Fruit fly (Drosophila melanogaster) ovary, adult (tissue): ENCODE measurements around the gene Atg14.

Experiments used
- CG17801 ChIP-seq: fragments of 200-800 bp; optimal IDR thresholded peaks from 2 replicates; lab custom pipeline; 2019; ENCODE audit warnings: missing biosample characterization, mild to moderate bottlenecking, missing genetic modification characterization, moderate library complexity; ENCODE audit not compliant: partially characterized antibody

Atg14 gene

dm6 chr3R:29116167-29116725, at the start of gene Atg14:
TSS of gene Atg14 (plus strand) at chr3R:29116391.
- TF ChIP-seq CG17801 (GFP tag; lab: Kevin White, UChicago) = peak; percentile 51

dm6 chr3R:29067091-29067490, 49.1 kb upstream of the Atg14 start:
- TF ChIP-seq CG17801 (GFP tag; lab: Kevin White, UChicago) = no peak

dm6 chr3R:29068430-29069207, 47.6 kb upstream of the Atg14 start:
- no peak for TF ChIP-seq CG17801 (GFP tag; lab: Kevin White, UChicago)

dm6 chr3R:29069208-29070072, 46.8 kb upstream of the Atg14 start:
- no peak for TF ChIP-seq CG17801 (GFP tag; lab: Kevin White, UChicago)

- TF ChIP-seq CG17801 (GFP tag; lab: Kevin White, UChicago) = no peak
These were observed 45.0 kb upstream of the Atg14 start for dm6 chr3R:29071141-29071540.

- no peak for TF ChIP-seq CG17801 (GFP tag; lab: Kevin White, UChicago)
These were observed 43.4 kb upstream of the Atg14 start for dm6 chr3R:29072834-29073233.

dm6 chr3R:29074001-29074609, 42.1 kb upstream of the Atg14 start:
- peak; percentile 9 for TF ChIP-seq CG17801 (GFP tag; lab: Kevin White, UChicago)

- no peak for TF ChIP-seq CG17801 (GFP tag; lab: Kevin White, UChicago)
These were observed 40.4 kb upstream of the Atg14 start for dm6 chr3R:29075631-29076398.

- peak; percentile 7 for TF ChIP-seq CG17801 (GFP tag; lab: Kevin White, UChicago)
These were observed 39.6 kb upstream of the Atg14 start for dm6 chr3R:29076609-29077008.

- TF ChIP-seq CG17801 (GFP tag; lab: Kevin White, UChicago) = no peak
These were observed 38.6 kb upstream of the Atg14 start for dm6 chr3R:29077572-29077971.

- TF ChIP-seq CG17801 (GFP tag; lab: Kevin White, UChicago) = no peak
These were observed 34.2 kb upstream of the Atg14 start for dm6 chr3R:29082034-29082433.

dm6 chr3R:29082511-29083296, 33.5 kb upstream of the Atg14 start:
- TF ChIP-seq CG17801 (GFP tag; lab: Kevin White, UChicago) = no peak
